Fruit fly (Drosophila melanogaster): ENCODE data around the gene PolA2.
A peak's percentile ranks its signal among the peaks of the same experiment; 100 is the strongest.

Gene PolA2

dm6 chr3R:27217465-27218059 lies 21.4 kb upstream of the PolA2 start (continued):
- no peak for TF ChIP-seq dmrt99B (tag; optimal IDR thresholded peaks at IDR 0.05)
- TF ChIP-seq ham (GFP tag; IDR thresholded peaks at IDR 0.05) = no peak
- TF ChIP-seq CG4404 (GFP tag; IDR thresholded peaks at IDR 0.05) = no peak
- no peak for TF ChIP-seq CkIIα-i1 (GFP tag; IDR thresholded peaks at IDR 0.05)
- TF ChIP-seq CG9727 (GFP tag; optimal IDR thresholded peaks at IDR 0.05) = no peak
- no peak for TF ChIP-seq YL-1 (GFP tag; optimal IDR thresholded peaks at IDR 0.05)
- no peak for TF ChIP-seq CG7556 (GFP tag; optimal IDR thresholded peaks at IDR 0.05)
- no peak for TF ChIP-seq Stat92E (GFP tag; optimal IDR thresholded peaks at IDR 0.05)
- no peak for TF ChIP-seq CG9817 (tag; optimal IDR thresholded peaks at IDR 0.05)
- no peak for TF ChIP-seq Mrtf (GFP tag; IDR thresholded peaks at IDR 0.05)
- TF ChIP-seq dimm (GFP tag; IDR thresholded peaks at IDR 0.05) = no peak
- TF ChIP-seq CG10267 (tag; optimal IDR thresholded peaks at IDR 0.05) = peak; percentile 12
- TF ChIP-seq CG18011 (GFP tag; optimal IDR thresholded peaks at IDR 0.05) = no peak
- TF ChIP-seq H2.0 (GFP tag; IDR thresholded peaks at IDR 0.05) = 0 out of 2 replicates have a peak, but pooled peaks have one; percentile 6
- TF ChIP-seq Sin3A (optimal IDR thresholded peaks at IDR 0.05) = no peak
- no peak for TF ChIP-seq inv (GFP tag; IDR thresholded peaks at IDR 0.05; ENCODE audit: partially characterized antibody)
- peak; percentile 47 for TF ChIP-seq CG18262 (tag; optimal IDR thresholded peaks at IDR 0.05)
- TF ChIP-seq CG8290 (GFP tag; optimal IDR thresholded peaks at IDR 0.05) = no peak
- no peak for TF ChIP-seq CG8290 (tag; optimal IDR thresholded peaks at IDR 0.05)
- no peak for TF ChIP-seq bab2 (GFP tag; optimal IDR thresholded peaks at IDR 0.05)
- no peak for TF ChIP-seq CG8478 (optimal IDR thresholded peaks at IDR 0.05)
- TF ChIP-seq Eip74EF (GFP tag; optimal IDR thresholded peaks at IDR 0.05) = no peak
- TF ChIP-seq Sox102F (GFP tag; optimal IDR thresholded peaks at IDR 0.05) = no peak
- no peak for TF ChIP-seq CG12071 (GFP tag; optimal IDR thresholded peaks at IDR 0.05)
- TF ChIP-seq pan (optimal IDR thresholded peaks at IDR 0.05) = no peak
- peak in 1 of 2 experiments; percentile 41 for TF ChIP-seq pan (GFP tag; optimal IDR thresholded peaks at IDR 0.05 in 1 of 2, IDR thresholded peaks at IDR 0.05 in 1 of 2)
- no peak for TF ChIP-seq sug (tag; optimal IDR thresholded peaks at IDR 0.05)
- TF ChIP-seq CG10321 (GFP tag; IDR thresholded peaks at IDR 0.05) = no peak
- TF ChIP-seq ttk (GFP tag; IDR thresholded peaks at IDR 0.05) = no peak
- no peak for TF ChIP-seq ara (GFP tag; IDR thresholded peaks at IDR 0.05)
- no peak for TF ChIP-seq Bgb (GFP tag; IDR thresholded peaks at IDR 0.05; ENCODE audit: partially characterized antibody)
- no peak for TF ChIP-seq CG13424 (tag; optimal IDR thresholded peaks at IDR 0.05)
- no peak for TF ChIP-seq CG13775 (GFP tag; optimal IDR thresholded peaks at IDR 0.05)
- no peak for TF ChIP-seq H15 (GFP tag; IDR thresholded peaks at IDR 0.05)
- no peak for TF ChIP-seq CG9437 (GFP tag; optimal IDR thresholded peaks at IDR 0.05)
- no peak for TF ChIP-seq jing (GFP tag; optimal IDR thresholded peaks at IDR 0.05)
- no peak for TF ChIP-seq CG12155 (GFP tag; optimal IDR thresholded peaks at IDR 0.05)
- TF ChIP-seq CG17612 (GFP tag; IDR thresholded peaks at IDR 0.05) = no peak
- no peak for TF ChIP-seq Mes4 (GFP tag; optimal IDR thresholded peaks at IDR 0.05)
- TF ChIP-seq dan (GFP tag; IDR thresholded peaks at IDR 0.05) = no peak
- TF ChIP-seq Spps (tag; optimal IDR thresholded peaks at IDR 0.05) = no peak
- no peak for TF ChIP-seq emc (GFP tag; optimal IDR thresholded peaks at IDR 0.05)
- TF ChIP-seq Atf3 (GFP tag; optimal IDR thresholded peaks at IDR 0.05) = no peak
- no peak for TF ChIP-seq CG6791 (GFP tag; IDR thresholded peaks at IDR 0.05; ENCODE audit: partially characterized antibody)
- TF ChIP-seq Hsf (GFP tag; optimal IDR thresholded peaks at IDR 0.05) = no peak
- no peak for TF ChIP-seq danr (GFP tag; IDR thresholded peaks at IDR 0.05)
- TF ChIP-seq CG2120 (GFP tag; optimal IDR thresholded peaks at IDR 0.05) = no peak
- no peak for TF ChIP-seq CG16863 (GFP tag; optimal IDR thresholded peaks at IDR 0.05)
- TF ChIP-seq tll (GFP tag; optimal IDR thresholded peaks at IDR 0.05) = no peak
- TF ChIP-seq crp (GFP tag; optimal IDR thresholded peaks at IDR 0.05) = no peak
- no peak for TF ChIP-seq Ets97D (GFP tag; optimal IDR thresholded peaks at IDR 0.05)
- no peak for TF ChIP-seq ab (GFP tag; optimal IDR thresholded peaks at IDR 0.05)

Data from whole organism, embryonic.